Fruit fly (Drosophila melanogaster) whole organism, prepupa: ENCODE data around the gene CG15456.

Source experiments
- CG10631 ChIP-seq: fragments of 200-800 bp; sonication (Bioruptor generic); optimal IDR thresholded peaks from 2 replicates; lab custom pipeline; 2016; ENCODE audit warnings: missing biosample characterization, missing genetic modification characterization
- CG10669 ChIP-seq: fragments of 200-800 bp; sonication (Bioruptor generic); optimal IDR thresholded peaks from 3 replicates; lab custom pipeline; 2018; ENCODE audit warnings: missing biosample characterization, mild to moderate bottlenecking, missing genetic modification characterization, moderate library complexity
- CG11294 ChIP-seq: fragments of 200-800 bp; sonication (Bioruptor generic); IDR thresholded peaks from 2 replicates; pipeline ENCODE4 v1.3.6; 2022; ENCODE audit warnings: missing biosample characterization, missing genetic modification characterization
- CG15336 ChIP-seq: fragments of 200-800 bp; sonication (Bioruptor generic); IDR thresholded peaks from 2 replicates; pipeline ENCODE4 v1.3.6; 2022; ENCODE audit warnings: missing biosample characterization, missing genetic modification characterization
- CG3032 ChIP-seq: fragments of 200-800 bp; optimal IDR thresholded peaks from 2 replicates; lab custom pipeline; 2019; ENCODE audit warnings: missing biosample characterization, mild to moderate bottlenecking, missing genetic modification characterization, moderate library complexity
- CG31627 ChIP-seq: fragments of 200-800 bp; sonication (Bioruptor generic); optimal IDR thresholded peaks from 3 replicates; lab custom pipeline; 2016; ENCODE audit warnings: missing biosample characterization, missing genetic modification characterization
- CG32006 ChIP-seq: fragments of 200-800 bp; sonication (Bioruptor generic); optimal IDR thresholded peaks from 3 replicates; lab custom pipeline; 2017; ENCODE audit warnings: missing biosample characterization, mild to moderate bottlenecking, missing genetic modification characterization
- CG3919 ChIP-seq: fragments of 200-800 bp; sonication (Bioruptor generic); optimal IDR thresholded peaks from 3 replicates; lab custom pipeline; 2016; ENCODE audit warnings: missing biosample characterization, missing genetic modification characterization
- CG6163 ChIP-seq: fragments of 200-800 bp; sonication (Bioruptor generic); IDR thresholded peaks from 3 replicates; pipeline ENCODE4 v1.3.6; 2022; ENCODE audit warnings: missing biosample characterization, missing genetic modification characterization
- CG6276 ChIP-seq: fragments of 200-800 bp; sonication (Bioruptor generic); optimal IDR thresholded peaks from 2 replicates; lab custom pipeline; 2017; ENCODE audit warnings: missing biosample characterization, mild to moderate bottlenecking, missing genetic modification characterization
- CG6792 ChIP-seq: fragments of 200-800 bp; sonication (Bioruptor generic); optimal IDR thresholded peaks from 3 replicates; lab custom pipeline; 2016; ENCODE audit warnings: missing biosample characterization, missing genetic modification characterization
- CG6808 ChIP-seq: fragments of 200-800 bp; sonication (Bioruptor generic); optimal IDR thresholded peaks from 3 replicates; lab custom pipeline; 2017; ENCODE audit warnings: missing biosample characterization, missing genetic modification characterization, mild to moderate bottlenecking, moderate library complexity, missing genetic modification reagents
- CG7368 ChIP-seq: fragments of 200-800 bp; sonication (Bioruptor generic); optimal IDR thresholded peaks from 3 replicates; lab custom pipeline; 2016; ENCODE audit warnings: missing biosample characterization, missing genetic modification characterization
- CG8119 ChIP-seq: fragments of 200-800 bp; sonication (Bioruptor generic); IDR thresholded peaks from 3 replicates; pipeline ENCODE4 v1.3.6; 2022; ENCODE audit warnings: missing biosample characterization, missing genetic modification characterization
- CG8319 ChIP-seq: fragments of 200-800 bp; sonication (Bioruptor generic); optimal IDR thresholded peaks from 3 replicates; lab custom pipeline; 2016; ENCODE audit warnings: missing biosample characterization, missing genetic modification characterization
- CG9139 ChIP-seq: fragments of 200-800 bp; sonication (Bioruptor generic); optimal IDR thresholded peaks from 3 replicates; lab custom pipeline; 2017; ENCODE audit warnings: missing biosample characterization, mild to moderate bottlenecking, missing genetic modification characterization
- Eip75B ChIP-seq: fragments of 200-800 bp; sonication (Bioruptor generic); optimal IDR thresholded peaks from 3 replicates; lab custom pipeline; 2016; ENCODE audit warnings: missing biosample characterization, missing genetic modification characterization
- Ets96B ChIP-seq: fragments of 200-800 bp; optimal IDR thresholded peaks from 2 replicates; lab custom pipeline; 2019; ENCODE audit warnings: missing biosample characterization, mild to moderate bottlenecking, missing genetic modification characterization, moderate library complexity
- Gug ChIP-seq: fragments of 200-800 bp; sonication (Bioruptor generic); IDR thresholded peaks from 2 replicates; pipeline ENCODE4 v1.3.6; 2022; ENCODE audit warnings: missing biosample characterization, missing genetic modification characterization
- Hr38 ChIP-seq: sonication (Bioruptor generic); optimal IDR thresholded peaks from 2 replicates; lab custom pipeline; 2016; ENCODE audit warnings: missing biosample characterization, missing genetic modification characterization
- Hr39 ChIP-seq: fragments of 200-800 bp; sonication (Bioruptor generic); optimal IDR thresholded peaks from 2 replicates; lab custom pipeline; 2016; ENCODE audit warnings: missing biosample characterization, missing genetic modification characterization
- Lpt ChIP-seq: fragments of 200-800 bp; sonication (Bioruptor generic); optimal IDR thresholded peaks from 3 replicates; lab custom pipeline; 2016; ENCODE audit warnings: missing biosample characterization, missing genetic modification characterization
- Smox ChIP-seq: fragments of 200-800 bp; sonication (Bioruptor generic); optimal IDR thresholded peaks from 3 replicates; lab custom pipeline; 2016; ENCODE audit warnings: missing biosample characterization, missing genetic modification characterization
- Sox102F ChIP-seq: fragments of 200-800 bp; sonication (Bioruptor generic); optimal IDR thresholded peaks from 2 replicates; lab custom pipeline; 2016; ENCODE audit warnings: missing biosample characterization, mild to moderate bottlenecking, missing genetic modification characterization
- Sox15 ChIP-seq: fragments of 200-800 bp; sonication (Bioruptor generic); optimal IDR thresholded peaks from 3 replicates; lab custom pipeline; 2016; ENCODE audit warnings: missing biosample characterization, missing genetic modification characterization
- acj6 ChIP-seq: fragments of 200-800 bp; sonication (Bioruptor generic); optimal IDR thresholded peaks from 3 replicates; lab custom pipeline; 2016; ENCODE audit warnings: missing biosample characterization, missing genetic modification characterization
- cyc ChIP-seq: fragments of 200-800 bp; sonication (Bioruptor generic); optimal IDR thresholded peaks from 3 replicates; lab custom pipeline; 2016; ENCODE audit warnings: missing biosample characterization, missing genetic modification characterization
- eg ChIP-seq: fragments of 200-800 bp; sonication (Bioruptor generic); IDR thresholded peaks from 3 replicates; pipeline ENCODE4 v1.3.6; 2022; ENCODE audit warnings: missing biosample characterization, missing genetic modification characterization
- esn ChIP-seq: fragments of 200-800 bp; sonication (Bioruptor generic); optimal IDR thresholded peaks from 2 replicates; lab custom pipeline; 2016; ENCODE audit warnings: missing biosample characterization, mild to moderate bottlenecking, missing genetic modification characterization, moderate library complexity
- fd59A ChIP-seq: fragments of 200-800 bp; sonication (Bioruptor generic); optimal IDR thresholded peaks from 2 replicates; lab custom pipeline; 2017; ENCODE audit warnings: missing biosample characterization, mild to moderate bottlenecking, missing genetic modification characterization, missing genetic modification reagents
- fd85E ChIP-seq: fragments of 200-800 bp; sonication (Bioruptor generic); optimal IDR thresholded peaks from 3 replicates; lab custom pipeline; 2016; ENCODE audit warnings: missing biosample characterization, missing genetic modification characterization
- lz ChIP-seq: fragments of 200-800 bp; sonication (Bioruptor generic); optimal IDR thresholded peaks from 3 replicates; lab custom pipeline; 2016; ENCODE audit warnings: missing biosample characterization, missing genetic modification characterization
- net ChIP-seq: fragments of 200-800 bp; sonication (Bioruptor generic); optimal IDR thresholded peaks from 3 replicates; lab custom pipeline; 2016; ENCODE audit warnings: missing biosample characterization, missing genetic modification characterization
- pdm3 ChIP-seq: fragments of 200-800 bp; sonication (Bioruptor generic); optimal IDR thresholded peaks from 3 replicates; lab custom pipeline; 2016; ENCODE audit warnings: missing biosample characterization, missing genetic modification characterization
- salr ChIP-seq, 2 experiments: fragments of 200-800 bp; sonication (Bioruptor generic); optimal IDR thresholded peaks; 3 replicates each; lab custom pipeline; 2016 to 2018; ENCODE audit warnings: missing biosample characterization in 2 of 2, missing genetic modification characterization in 2 of 2, mild to moderate bottlenecking in 1 of 2
- topi ChIP-seq: fragments of 200-800 bp; sonication (Bioruptor generic); optimal IDR thresholded peaks from 3 replicates; lab custom pipeline; 2016; ENCODE audit warnings: missing biosample characterization, missing genetic modification characterization
- vri ChIP-seq: fragments of 200-800 bp; sonication (Bioruptor generic); optimal IDR thresholded peaks from 3 replicates; lab custom pipeline; 2016; ENCODE audit warnings: missing biosample characterization, mild to moderate bottlenecking, missing genetic modification characterization

The CG15456 gene

dm6 chrX:20418864-20419263 is 8.0 kb downstream of the CG15456 start, which contains the start of gene Obp19c:
Gene Obp19c, minus strand, starts transcription at chrX:20418964.
- no peak for TF ChIP-seq CG32006 (GFP tag; lab: Kevin White, UChicago)
- no peak for TF ChIP-seq fd59A (GFP tag; lab: Kevin White, UChicago)
- no peak for TF ChIP-seq topi (GFP tag; lab: Kevin White, UChicago)
- no peak for TF ChIP-seq CG8119 (GFP tag; lab: Robert Waterston, UW)
- no peak for TF ChIP-seq salr (GFP tag; optimal IDR thresholded peaks at IDR 0.05; lab: Kevin White, UChicago)
- TF ChIP-seq Eip75B (GFP tag; lab: Kevin White, UChicago), result no peak
- TF ChIP-seq CG10631 (GFP tag; lab: Kevin White, UChicago), result no peak
- no peak for TF ChIP-seq Ets96B

- no peak for TF ChIP-seq CG8119 (GFP tag; lab: Robert Waterston, UW)
- TF ChIP-seq fd85E, result no peak
- TF ChIP-seq Hr38, result no peak
- TF ChIP-seq Sox102F, result no peak
Observed at dm6 chrX:20416433-20416832, 10.4 kb downstream of the CG15456 start, which contains the start of gene Obp19b. Gene Obp19b, plus strand, starts transcription at chrX:20416733.

- TF ChIP-seq esn (GFP tag; lab: Kevin White, UChicago), result no peak
Observed at dm6 chrX:20415444-20415843, 11.4 kb downstream of the CG15456 start, which contains the start of gene Obp19a. Gene Obp19a, plus strand, starts transcription at chrX:20415744.

DNA sequence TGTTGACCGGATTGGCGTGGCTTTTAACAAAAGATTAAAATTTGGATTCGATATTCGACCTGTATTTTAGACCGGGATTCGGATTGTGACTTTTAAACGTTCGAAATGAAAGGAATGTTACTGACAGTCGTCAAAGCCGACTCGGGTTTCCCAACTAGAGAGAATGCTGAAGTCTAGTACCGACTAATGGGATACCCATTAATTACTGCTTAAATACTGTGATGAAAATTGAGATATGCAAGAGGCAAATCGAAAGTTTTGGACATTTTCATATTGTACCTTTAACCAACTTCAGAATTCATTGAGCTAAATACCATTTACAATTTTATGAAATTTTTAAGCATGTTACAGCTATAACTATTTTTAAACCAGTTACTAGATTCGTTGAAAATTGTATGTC is 12.7 kb downstream of the CG15456 start, which contains the start of gene CG15458:
TSS of gene CG15458 (minus strand) at position 101 of the 400 bp plus-strand sequence.
- TF ChIP-seq esn (GFP tag; lab: Kevin White, UChicago), result no peak
- no peak for TF ChIP-seq acj6 (GFP tag; lab: Kevin White, UChicago)
- no peak for TF ChIP-seq net (GFP tag; lab: Kevin White, UChicago)
- no peak for TF ChIP-seq Smox
- TF ChIP-seq pdm3, result no peak
- TF ChIP-seq CG15336 (GFP tag; lab: Robert Waterston, UW), result no peak
- no peak for TF ChIP-seq fd85E
- TF ChIP-seq lz (GFP tag; lab: Kevin White, UChicago), result no peak
- no peak for TF ChIP-seq CG6163 (GFP tag; lab: Robert Waterston, UW)
- TF ChIP-seq Hr39 (GFP tag; lab: Kevin White, UChicago), result no peak

DNA sequence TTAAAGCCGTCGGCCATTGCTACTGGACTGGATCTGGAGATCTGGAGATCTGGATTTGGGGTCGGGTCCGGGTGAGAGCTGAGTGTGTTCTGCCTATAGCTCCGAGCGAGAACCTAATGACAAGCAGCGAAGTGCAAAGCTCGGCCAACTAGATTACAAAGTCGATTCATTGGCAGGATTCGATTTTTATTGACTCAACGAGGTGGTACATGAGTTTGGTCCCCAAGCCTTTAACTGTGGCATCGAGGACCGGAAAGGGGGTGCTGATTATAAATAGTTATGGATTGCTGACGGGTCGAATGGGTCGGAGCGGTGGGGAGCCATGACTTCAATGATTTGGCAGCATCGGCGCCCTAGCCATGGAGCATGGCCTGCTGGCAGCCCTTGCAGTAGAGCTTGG is 13.4 kb downstream of the CG15456 start, which contains the start of gene CG15459:
TSS of gene CG15459 (minus strand) at position 101 of the 400 bp plus-strand sequence.
- TF ChIP-seq CG7368 (GFP tag; lab: Kevin White, UChicago) (no peak), Smox (no peak), Hr38 (no peak), CG9139 (no peak), vri (GFP tag; lab: Kevin White, UChicago) (no peak), Hr39 (GFP tag; lab: Kevin White, UChicago) (no peak), Gug (no peak), topi (GFP tag; lab: Kevin White, UChicago) (no peak), lz (GFP tag; lab: Kevin White, UChicago) (no peak), acj6 (GFP tag; lab: Kevin White, UChicago) (no peak), CG31627 (GFP tag; lab: Kevin White, UChicago) (no peak)

- TF ChIP-seq cyc (no peak), Sox102F (no peak), Eip75B (GFP tag; lab: Kevin White, UChicago) (no peak), CG9139 (no peak)
Observed at dm6 chrX:20411635-20412034, 15.2 kb downstream of the CG15456 start.

DNA sequence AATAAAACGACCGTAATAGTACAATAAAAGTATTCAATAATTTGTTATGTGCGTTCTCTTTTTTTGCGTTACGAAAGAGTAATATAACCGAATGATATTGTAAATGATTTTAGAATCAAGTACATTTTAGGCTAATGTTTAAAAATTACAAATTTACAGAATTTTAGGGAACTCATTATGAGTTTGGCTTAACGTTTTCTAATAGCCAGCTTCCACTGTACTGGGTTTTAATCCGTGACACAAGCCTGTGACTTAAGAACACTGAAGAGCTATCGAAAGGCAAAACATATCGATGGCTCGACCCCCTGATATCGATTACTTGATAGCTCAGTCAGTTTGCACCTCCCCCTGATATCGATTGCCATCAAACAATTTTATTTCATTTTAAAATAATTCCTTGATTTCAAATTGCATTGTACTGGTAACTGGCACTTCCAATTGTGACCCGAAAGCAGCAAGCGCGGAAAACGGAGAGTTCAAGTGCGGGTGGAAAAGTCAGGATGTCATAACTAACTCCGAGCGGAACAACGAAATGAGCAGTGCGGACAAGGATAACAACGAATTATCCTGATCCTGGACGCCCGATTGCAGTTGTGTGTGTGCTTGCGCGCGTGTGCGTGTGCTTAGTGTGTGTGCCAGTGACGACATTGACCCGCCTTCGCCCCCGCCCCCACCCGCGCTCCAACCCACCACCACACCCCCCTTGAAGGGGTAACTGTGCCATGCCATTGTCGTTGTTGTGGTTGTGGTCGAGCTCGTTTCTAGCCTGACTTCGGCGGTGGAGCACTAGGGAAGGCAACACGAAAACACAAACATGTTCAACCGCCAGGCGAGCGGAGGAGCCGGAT is 32.6 kb downstream of the CG15456 start, which contains the start of gene HERC2:
TSS of gene HERC2 (plus strand) at position 330 of the 848 bp plus-strand sequence.
- TF ChIP-seq Hr38, result no peak
- TF ChIP-seq CG6276 (GFP tag; lab: Kevin White, UChicago), result no peak
- no peak for TF ChIP-seq acj6 (GFP tag; lab: Kevin White, UChicago)
- no peak for TF ChIP-seq CG6808
- TF ChIP-seq CG3919 (GFP tag; lab: Kevin White, UChicago), result no peak
- peak; percentile 33 for TF ChIP-seq Ets96B
- peak; percentile 67 for TF ChIP-seq pdm3
- peak; percentile 49 for TF ChIP-seq Eip75B (GFP tag; lab: Kevin White, UChicago)
- TF ChIP-seq CG3032 (tag; lab: Kevin White, UChicago), result peak; percentile 45
- TF ChIP-seq cyc, result peak; percentile 71
- no peak for TF ChIP-seq CG10631 (GFP tag; lab: Kevin White, UChicago)
- TF ChIP-seq Lpt, result no peak
- no peak for TF ChIP-seq CG6792 (GFP tag; lab: Kevin White, UChicago)
- peak; percentile 15 for TF ChIP-seq Sox15 (GFP tag; lab: Kevin White, UChicago)
- no peak for TF ChIP-seq CG8319 (GFP tag; lab: Kevin White, UChicago)
- TF ChIP-seq CG11294 (GFP tag; lab: Robert Waterston, UW), result no peak; the same call in 1 of the 2 replicates
- no peak for TF ChIP-seq CG10669 (GFP tag; lab: Kevin White, UChicago)
- peak; percentile 74 for TF ChIP-seq eg (GFP tag; lab: Robert Waterston, UW)
- no peak for TF ChIP-seq fd85E
